Worm (Caenorhabditis elegans) whole organism, L1 larva: ENCODE data around the gene inx-8.
A peak's percentile ranks its signal among the peaks of the same experiment; 100 is the strongest.

Experiments used
- Y116A8C.19 ChIP-seq: sonication (generic microtip); optimal IDR thresholded peaks from 2 replicates; lab custom pipeline; 2016; ENCODE audit warnings: missing compliant biosample characterization, missing genetic modification characterization, borderline replicate concordance
- blmp-1 ChIP-seq: fragments of 150-350 bp; optimal IDR thresholded peaks from 2 replicates; lab custom pipeline; 2014; ENCODE audit warnings: missing biosample characterization, missing genetic modification characterization
- ceh-8 ChIP-seq: fragments of 200-800 bp; sonication (Bioruptor generic); optimal IDR thresholded peaks from 2 replicates; lab custom pipeline; 2018; ENCODE audit warnings: mild to moderate bottlenecking, missing genetic modification characterization, moderate library complexity, missing compliant biosample characterization
- ceh-90 ChIP-seq: sonication (generic microtip); optimal IDR thresholded peaks from 2 replicates; lab custom pipeline; 2016; ENCODE audit warnings: missing genetic modification characterization, missing compliant biosample characterization
- dsc-1 ChIP-seq: sonication (generic microtip); optimal IDR thresholded peaks from 2 replicates; lab custom pipeline; 2016; ENCODE audit warnings: mild to moderate bottlenecking, missing genetic modification characterization, missing compliant biosample characterization
- efl-1 ChIP-seq, 4 experiments: fragments of 150-350 bp; optimal IDR thresholded peaks in 3 of 4; peaks in 1 of 4; 1 replicate in 1 of 4; 2 replicates in 3 of 4; lab custom pipeline; 2014; ENCODE audit warnings: missing biosample characterization in 2 of 4, missing genetic modification characterization in 2 of 4, missing genetic modification reagents in 2 of 4
- egl-13 ChIP-seq: sonication (generic microtip); optimal IDR thresholded peaks from 2 replicates; lab custom pipeline; 2016; ENCODE audit warnings: missing genotype, missing genetic modification reagents, missing genetic modification characterization, missing compliant biosample characterization
- egl-27 ChIP-seq, 2 experiments: fragments of 150-350 bp in 1 of 2; sonication (generic microtip); optimal IDR thresholded peaks; 3 replicates each; lab custom pipeline; 2017 to 2018; ENCODE audit warnings: missing biosample characterization in 2 of 2, missing genetic modification characterization in 2 of 2, missing genetic modification reagents in 2 of 2
- elt-2 ChIP-seq: sonication (generic microtip); optimal IDR thresholded peaks from 2 replicates; lab custom pipeline; 2016; ENCODE audit warnings: missing genetic modification characterization, mild to moderate bottlenecking, inconsistent platforms, missing compliant biosample characterization, missing genetic modification reagents
- elt-3 ChIP-seq, 6 experiments: fragments of 150-350 bp in 1 of 6; sonication (generic microtip); optimal IDR thresholded peaks; 2 replicates each; lab custom pipeline; 2017 to 2018; ENCODE audit warnings: missing biosample characterization in 6 of 6, missing genetic modification characterization in 6 of 6, inconsistent platforms in 1 of 6
- ets-5 ChIP-seq: fragments of 200-800 bp; sonication (Bioruptor generic); IDR thresholded peaks from 2 replicates; pipeline ENCODE4 v1.3.6; 2022; ENCODE audit warnings: missing genetic modification characterization, missing compliant biosample characterization
- fkh-10 ChIP-seq: sonication (generic microtip); optimal IDR thresholded peaks from 2 replicates; lab custom pipeline; 2017; ENCODE audit warnings: missing biosample characterization, missing genetic modification reagents, missing genetic modification characterization
- fkh-4 ChIP-seq: sonication (generic microtip); optimal IDR thresholded peaks from 2 replicates; lab custom pipeline; 2016; ENCODE audit warnings: missing compliant biosample characterization, missing genetic modification characterization, borderline replicate concordance
- jun-1 ChIP-seq: fragments of 150-350 bp; optimal IDR thresholded peaks from 2 replicates; lab custom pipeline; 2014; ENCODE audit warnings: missing biosample characterization, missing genetic modification reagents, missing genetic modification characterization
- lin-13 ChIP-seq: fragments of 150-350 bp; optimal IDR thresholded peaks from 2 replicates; lab custom pipeline; 2014; ENCODE audit warnings: missing biosample characterization, missing genetic modification reagents, missing genetic modification characterization
- lin-14 ChIP-seq: fragments of 200-800 bp; sonication (Bioruptor generic); optimal IDR thresholded peaks from 2 replicates; lab custom pipeline; 2018; ENCODE audit warnings: mild to moderate bottlenecking, missing genetic modification characterization, moderate library complexity, missing compliant biosample characterization
- lir-3 ChIP-seq: sonication (generic microtip); optimal IDR thresholded peaks from 2 replicates; lab custom pipeline; 2016; ENCODE audit warnings: mild to moderate bottlenecking, missing genetic modification characterization, moderate library complexity, missing compliant biosample characterization; ENCODE audit not compliant: poor library complexity
- lsy-2 ChIP-seq, 2 experiments: fragments of 150-350 bp; optimal IDR thresholded peaks; 2 replicates each; lab custom pipeline; 2014; ENCODE audit warnings: missing biosample characterization in 2 of 2, missing genetic modification characterization in 2 of 2
- mab-9 ChIP-seq: fragments of 200-800 bp; sonication (Bioruptor generic); IDR thresholded peaks from 2 replicates; pipeline ENCODE4 v1.3.6; 2022; ENCODE audit warnings: missing genetic modification reagents, missing genetic modification characterization, missing compliant biosample characterization
- mdl-1 ChIP-seq, 2 experiments: fragments of 150-350 bp; optimal IDR thresholded peaks; 2 replicates each; lab custom pipeline; 2014 to 2017; ENCODE audit warnings: missing biosample characterization in 2 of 2, missing genetic modification characterization in 2 of 2, inconsistent platforms in 1 of 2
- nhr-11 ChIP-seq: fragments of 150-350 bp; optimal IDR thresholded peaks from 2 replicates; lab custom pipeline; 2014; ENCODE audit warnings: missing biosample characterization, missing genetic modification characterization
- nhr-12 ChIP-seq: sonication (generic microtip); optimal IDR thresholded peaks from 2 replicates; lab custom pipeline; 2017; ENCODE audit warnings: missing biosample characterization, missing genetic modification characterization
- nhr-19 ChIP-seq: fragments of 200-800 bp; sonication (Bioruptor generic); conservative IDR thresholded peaks from 2 replicates; pipeline ENCODE4 v1.3.6; 2022; ENCODE audit warnings: missing genetic modification characterization, missing compliant biosample characterization
- nhr-237 ChIP-seq: fragments of 150-350 bp; optimal IDR thresholded peaks from 2 replicates; lab custom pipeline; 2014; ENCODE audit warnings: missing biosample characterization, missing genetic modification characterization
- nhr-28 ChIP-seq: fragments of 150-350 bp; optimal IDR thresholded peaks from 2 replicates; lab custom pipeline; 2014; ENCODE audit warnings: missing biosample characterization, missing genetic modification characterization
- nhr-47 ChIP-seq: sonication (generic microtip); optimal IDR thresholded peaks from 2 replicates; lab custom pipeline; 2016; ENCODE audit warnings: mild to moderate bottlenecking, missing genetic modification characterization, moderate library complexity, missing compliant biosample characterization
- nhr-71 ChIP-seq: sonication (generic microtip); optimal IDR thresholded peaks from 2 replicates; lab custom pipeline; 2016; ENCODE audit warnings: mild to moderate bottlenecking, missing genetic modification characterization, moderate library complexity, missing compliant biosample characterization
- nhr-77 ChIP-seq: fragments of 150-350 bp; optimal IDR thresholded peaks from 2 replicates; lab custom pipeline; 2014; ENCODE audit warnings: missing biosample characterization, missing genetic modification characterization
- nhr-85 ChIP-seq: sonication (generic microtip); peaks from one replicate; lab custom pipeline; 2016; ENCODE audit warnings: missing genetic modification characterization, inconsistent platforms, missing compliant biosample characterization
- pax-3 ChIP-seq: fragments of 200-800 bp; sonication (Bioruptor generic); optimal IDR thresholded peaks from 2 replicates; lab custom pipeline; 2018; ENCODE audit warnings: mild to moderate bottlenecking, missing genetic modification characterization, moderate library complexity, missing compliant biosample characterization
- rnt-1 ChIP-seq: sonication (generic microtip); optimal IDR thresholded peaks from 2 replicates; lab custom pipeline; 2016; ENCODE audit warnings: mild to moderate bottlenecking, missing genetic modification characterization, moderate library complexity, missing compliant biosample characterization
- snpc-4 ChIP-seq: fragments of 150-350 bp; optimal IDR thresholded peaks from 2 replicates; lab custom pipeline; 2014; ENCODE audit warnings: missing biosample characterization, missing genetic modification characterization
- sup-37 ChIP-seq: fragments of 200-800 bp; sonication (Bioruptor generic); optimal IDR thresholded peaks from 2 replicates; lab custom pipeline; 2018; ENCODE audit warnings: mild to moderate bottlenecking, missing genetic modification characterization, missing compliant biosample characterization
- swsn-7 ChIP-seq: sonication (generic microtip); optimal IDR thresholded peaks from 2 replicates; lab custom pipeline; 2016; ENCODE audit warnings: missing genetic modification characterization, missing compliant biosample characterization
- unc-62 ChIP-seq: fragments of 150-350 bp; optimal IDR thresholded peaks from 2 replicates; lab custom pipeline; 2014; ENCODE audit warnings: missing biosample characterization, missing genetic modification reagents, missing genetic modification characterization
- unc-86 ChIP-seq: sonication (generic microtip); optimal IDR thresholded peaks from 2 replicates; lab custom pipeline; 2016; ENCODE audit warnings: missing genetic modification characterization, missing compliant biosample characterization
- unc-98 ChIP-seq: fragments of 200-800 bp; sonication (Bioruptor generic); IDR thresholded peaks from 2 replicates; pipeline ENCODE4 v1.3.6; 2022; ENCODE audit warnings: missing genetic modification characterization, missing compliant biosample characterization
- xbp-1 ChIP-seq: sonication (generic microtip); optimal IDR thresholded peaks from 2 replicates; lab custom pipeline; 2016; ENCODE audit warnings: missing genetic modification characterization, missing compliant biosample characterization
- zag-1 ChIP-seq: fragments of 150-350 bp; optimal IDR thresholded peaks from 2 replicates; lab custom pipeline; 2014; ENCODE audit warnings: missing biosample characterization, missing genetic modification characterization

Gene inx-8

DNA sequence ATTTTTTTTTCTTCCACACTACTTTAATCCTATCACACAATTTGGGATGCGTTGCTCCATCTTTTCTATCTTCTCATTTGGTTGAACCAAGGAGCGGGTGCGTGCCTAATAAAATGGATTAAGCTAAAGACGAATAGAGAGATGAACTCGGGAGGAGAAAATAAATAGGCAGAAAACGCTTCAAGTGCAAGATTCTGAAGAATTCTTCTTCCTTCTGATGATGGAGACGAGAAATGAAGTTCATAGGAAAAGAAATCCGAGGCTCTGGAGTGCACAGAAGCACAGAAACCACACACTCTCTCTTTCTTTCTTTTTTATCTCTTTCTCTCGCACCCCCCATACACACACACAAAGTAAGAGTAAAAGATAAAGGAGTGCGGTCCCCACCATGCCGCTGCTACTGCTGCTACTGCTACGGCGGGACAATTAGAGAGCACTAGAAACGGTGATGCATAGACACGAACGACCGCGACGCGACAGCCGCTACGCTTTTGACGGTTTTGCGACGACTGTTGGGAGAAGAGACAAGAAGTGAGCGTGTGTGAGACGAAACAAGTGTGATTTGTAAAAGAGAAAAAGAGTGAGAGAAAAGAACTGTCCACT is 18.5 kb downstream of the inx-8 start (continued):
- no peak for TF ChIP-seq nhr-12 (tag; lab: Kevin White, UChicago)
- TF ChIP-seq egl-27 (tag; optimal IDR thresholded peaks at IDR 0.05; lab: Kevin White, UChicago): peak in 1 of 2 experiments; percentile 72
- peak; percentile 42 for TF ChIP-seq jun-1 (tag; lab: Kevin White, UChicago)
- TF ChIP-seq nhr-77: peak; percentile 87
- TF ChIP-seq ceh-8 (GFP tag; lab: Kevin White, UChicago): no peak
- TF ChIP-seq dsc-1 (tag; lab: Kevin White, UChicago): peak; percentile 62
- peak in 1 of 2 experiments; percentile 80 for TF ChIP-seq mdl-1 (tag; optimal IDR thresholded peaks at IDR 0.05; lab: Kevin White, UChicago)
- TF ChIP-seq Y116A8C.19 (tag; lab: Kevin White, UChicago): no peak
- TF ChIP-seq lsy-2 (tag; optimal IDR thresholded peaks at IDR 0.05; lab: Kevin White, UChicago): peak; percentile 60 to 85
- TF ChIP-seq unc-62 (GFP tag; lab: Kevin White, UChicago): no peak
- peak; percentile 85 for TF ChIP-seq elt-2 (tag; lab: Kevin White, UChicago)
- TF ChIP-seq unc-86: peak; percentile 58
- TF ChIP-seq swsn-7 (tag; lab: Kevin White, UChicago): peak; percentile 74
- TF ChIP-seq efl-1 (optimal IDR thresholded peaks at IDR 0.05; lab: Kevin White, UChicago): peak; percentile 63 to 70
- TF ChIP-seq efl-1 (GFP tag; optimal IDR thresholded peaks at IDR 0.05 in 1 of 2; lab: Kevin White, UChicago): peak; percentile 26 to 70
- peak; percentile 86 for TF ChIP-seq nhr-85 (tag; lab: Kevin White, UChicago)
- peak; percentile 65 for TF ChIP-seq nhr-19 (GFP tag; lab: Robert Waterston, UW)
- no peak for TF ChIP-seq ceh-90 (tag; lab: Kevin White, UChicago)
- peak; percentile 67 for TF ChIP-seq nhr-237 (tag; lab: Kevin White, UChicago)
- no peak for TF ChIP-seq pax-3
- peak; percentile 64 for TF ChIP-seq xbp-1 (tag; lab: Kevin White, UChicago)
- peak; percentile 80 for TF ChIP-seq rnt-1 (tag; lab: Kevin White, UChicago)
- TF ChIP-seq nhr-11 (tag; lab: Kevin White, UChicago): no peak
- peak in 5 of 6 experiments; percentile 2 to 84 (median 31) for TF ChIP-seq elt-3 (tag; optimal IDR thresholded peaks at IDR 0.05; lab: Kevin White, UChicago)
- peak; percentile 97 for TF ChIP-seq blmp-1
- peak; percentile 62 for TF ChIP-seq egl-13
- peak; percentile 71 for TF ChIP-seq lin-13 (GFP tag; lab: Kevin White, UChicago)

- TF ChIP-seq nhr-19 (GFP tag; lab: Robert Waterston, UW) (no peak), fkh-4 (tag; lab: Kevin White, UChicago) (no peak), nhr-28 (tag; lab: Kevin White, UChicago) (no peak), mdl-1 (tag; optimal IDR thresholded peaks at IDR 0.05; lab: Kevin White, UChicago) (no peak), zag-1 (tag; lab: Kevin White, UChicago) (no peak), lin-14 (GFP tag; lab: Kevin White, UChicago) (no peak), efl-1 (optimal IDR thresholded peaks at IDR 0.05; lab: Kevin White, UChicago) (no peak), efl-1 (GFP tag; optimal IDR thresholded peaks at IDR 0.05 in 1 of 2; lab: Kevin White, UChicago) (no peak), sup-37 (GFP tag; lab: Kevin White, UChicago) (no peak), egl-27 (tag; optimal IDR thresholded peaks at IDR 0.05; lab: Kevin White, UChicago) (no peak), nhr-71 (tag; lab: Kevin White, UChicago) (no peak), snpc-4 (no peak), ets-5 (no peak), nhr-47 (no peak), blmp-1 (no peak), mab-9 (no peak), lir-3 (tag; lab: Kevin White, UChicago) (no peak), lsy-2 (tag; optimal IDR thresholded peaks at IDR 0.05; lab: Kevin White, UChicago) (no peak), unc-98 (GFP tag; lab: Robert Waterston, UW) (no peak), swsn-7 (tag; lab: Kevin White, UChicago) (no peak), fkh-10 (GFP tag; lab: Kevin White, UChicago) (no peak)
Measured at ce11 chrIV:11693493-11693892, 19.9 kb downstream of the inx-8 start, which contains the start of gene ZK792.12. TSS of gene ZK792.12 (plus strand) at chrIV:11693793.
